Worm (Caenorhabditis elegans): Measurements from ENCODE around the gene C54F6.12.

DNA sequence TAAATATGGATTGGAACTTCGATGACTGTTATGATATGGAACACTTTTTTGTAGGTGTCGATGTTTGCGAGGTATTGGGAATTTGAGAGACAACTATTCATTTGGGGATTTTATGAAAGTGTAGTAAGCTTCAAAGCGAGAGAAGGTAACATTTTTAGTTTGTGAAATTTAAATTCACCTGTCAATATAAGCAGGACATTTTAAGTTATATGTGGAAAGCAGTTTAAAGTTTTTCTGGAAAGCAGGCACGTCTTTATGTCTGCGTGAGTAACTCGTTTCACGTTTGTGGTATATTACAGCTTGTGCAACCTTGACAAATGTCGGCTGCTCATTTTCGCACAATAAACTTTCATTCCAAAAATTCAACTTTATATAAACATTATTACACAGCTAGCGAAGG, 33.6 kb downstream of the C54F6.12 start, which contains the start of gene srh-229:
- TF ChIP-seq K12H6.12 (tag; optimal IDR thresholded peaks at IDR 0.05) = no peak
- TF ChIP-seq ama-1 (optimal IDR thresholded peaks at IDR 0.05) = no peak
- no peak for TF ChIP-seq ama-1 (GFP tag; optimal IDR thresholded peaks at IDR 0.05)
- no peak for TF ChIP-seq mxl-1 (tag; optimal IDR thresholded peaks at IDR 0.05)
- no peak for TF ChIP-seq B0035.1 (tag; optimal IDR thresholded peaks at IDR 0.05)
- no peak for TF ChIP-seq snpc-4 (GFP tag; optimal IDR thresholded peaks at IDR 0.05)
- no peak for TF ChIP-seq snpc-4 (tag; optimal IDR thresholded peaks at IDR 0.05)
- no peak for TF ChIP-seq ceh-27 (GFP tag; optimal IDR thresholded peaks at IDR 0.05)
